Fruit fly (Drosophila melanogaster) whole organism, wandering third instar larva: ENCODE results near the gene CG13887.

Experiments
- Hnf4 ChIP-seq: fragments of 200-800 bp; sonication (Bioruptor generic); optimal IDR thresholded peaks from 2 replicates; lab custom pipeline; 2016; ENCODE audit warnings: missing biosample characterization, mild to moderate bottlenecking, missing genetic modification characterization
- Hr83 ChIP-seq: fragments of 200-300 bp; sonication (Bioruptor generic); optimal IDR thresholded peaks from 2 replicates; lab custom pipeline; 2016; ENCODE audit warnings: missing biosample characterization, mild to moderate bottlenecking, missing genetic modification characterization, moderate library complexity; ENCODE audit not compliant: poor library complexity, severe bottlenecking
- Myc ChIP-seq: fragments of >200 bp; optimal IDR thresholded peaks from 2 replicates; lab custom pipeline; 2017
- N ChIP-seq: fragments of >200 bp; optimal IDR thresholded peaks from 2 replicates; lab custom pipeline; 2018; ENCODE audit warnings: missing biosample characterization, missing external identifiers, missing genetic modification characterization
- OdsH ChIP-seq: fragments of 200-800 bp; sonication (Bioruptor generic); optimal IDR thresholded peaks from 2 replicates; lab custom pipeline; 2016; ENCODE audit warnings: missing biosample characterization, mild to moderate bottlenecking, missing genetic modification characterization
- dl ChIP-seq, 2 experiments: fragments of 175-275, 200-275 bp in 1 of 2; fragments of 200-275 bp in 1 of 2; sonication (Bioruptor generic); optimal IDR thresholded peaks; lab custom pipeline; 2018; ENCODE audit warnings: mild to moderate bottlenecking in 2 of 2, missing biosample characterization in 2 of 2, missing genetic modification characterization in 2 of 2, moderate library complexity in 2 of 2; ENCODE audit not compliant: partially characterized antibody in 2 of 2, insufficient read depth in 1 of 2
- foxo ChIP-seq, 2 experiments: fragments of 200-800 bp; sonication (Bioruptor generic); optimal IDR thresholded peaks; 2 replicates in 1 of 2; 3 replicates in 1 of 2; lab custom pipeline; 2016 to 2017; ENCODE audit warnings: missing biosample characterization in 2 of 2, missing genetic modification characterization in 2 of 2
- pan ChIP-seq: fragments of >200 bp; optimal IDR thresholded peaks from 2 replicates; lab custom pipeline; 2017
- psq ChIP-seq: fragments of 200-800 bp; sonication (Bioruptor generic); optimal IDR thresholded peaks from 3 replicates; lab custom pipeline; 2017; ENCODE audit warnings: missing biosample characterization, mild to moderate bottlenecking, missing genetic modification characterization, moderate library complexity
- tai ChIP-seq: sonication (Bioruptor generic); optimal IDR thresholded peaks from 2 replicates; lab custom pipeline; 2016; ENCODE audit warnings: missing biosample characterization, missing genetic modification characterization

DNA sequence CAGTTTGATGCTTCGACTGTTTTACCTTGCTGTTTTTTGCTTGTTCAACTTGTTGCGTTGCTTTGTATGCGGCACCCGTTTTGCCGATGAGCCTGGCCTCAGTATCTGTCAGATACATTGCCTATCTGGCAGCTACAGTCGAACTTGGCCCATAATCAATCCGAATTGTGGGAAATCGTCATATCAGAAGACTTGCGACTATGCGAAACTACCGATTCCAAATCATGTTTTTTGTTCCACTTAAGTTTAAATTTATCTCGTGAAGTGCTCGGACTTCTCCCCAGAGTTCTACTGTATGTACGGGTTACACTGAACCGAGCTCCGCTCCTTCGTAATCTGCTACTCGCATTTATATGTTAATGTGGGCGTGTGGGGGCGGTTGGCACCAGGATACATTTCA lies 46.6 kb downstream of the CG13887 start:
- TF ChIP-seq Hr83 (GFP tag; lab: Kevin White, UChicago), result no peak
- no peak for TF ChIP-seq tai (GFP tag; lab: Kevin White, UChicago)
- no peak for TF ChIP-seq Myc (lab: Kevin White, UChicago)
- no peak for TF ChIP-seq N
- no peak for TF ChIP-seq Hnf4
- TF ChIP-seq psq, result no peak
- no peak for TF ChIP-seq OdsH (GFP tag; lab: Kevin White, UChicago)
- no peak for TF ChIP-seq foxo (GFP tag; optimal IDR thresholded peaks at IDR 0.05; lab: Kevin White, UChicago)
- TF ChIP-seq dl (GFP tag; optimal IDR thresholded peaks at IDR 0.05; lab: Kevin White, UChicago; ENCODE audit: insufficient read depth in 1 of 2, partially characterized antibody in 2 of 2), result no peak
- TF ChIP-seq pan (lab: Kevin White, UChicago), result no peak
